Fruit fly (Drosophila melanogaster): ENCODE data around the gene bbg.

- no peak for TF ChIP-seq CTCF (optimal IDR thresholded peaks at IDR 0.05)
- no peak for TF ChIP-seq CG8478 (optimal IDR thresholded peaks at IDR 0.05)
These were observed 20.4 kb downstream of the bbg start for dm6 chr3L:14515690-14516089.

Data from S2 (cell line).